Worm (Caenorhabditis elegans): ENCODE measurements around the gene ztf-28.

Gene ztf-28

ce11 chrV:2126996-2127585, 36.6 kb downstream of the ztf-28 start, which contains the start of gene ldp-1:
Gene ldp-1 (plus strand): TSS chrV:2127535.
- no peak for TF ChIP-seq unc-62 (GFP tag; optimal IDR thresholded peaks at IDR 0.05)

- no peak for TF ChIP-seq unc-62 (GFP tag; optimal IDR thresholded peaks at IDR 0.05)
Observed at ce11 chrV:2132675-2133074, 42.2 kb downstream of the ztf-28 start.

DNA sequence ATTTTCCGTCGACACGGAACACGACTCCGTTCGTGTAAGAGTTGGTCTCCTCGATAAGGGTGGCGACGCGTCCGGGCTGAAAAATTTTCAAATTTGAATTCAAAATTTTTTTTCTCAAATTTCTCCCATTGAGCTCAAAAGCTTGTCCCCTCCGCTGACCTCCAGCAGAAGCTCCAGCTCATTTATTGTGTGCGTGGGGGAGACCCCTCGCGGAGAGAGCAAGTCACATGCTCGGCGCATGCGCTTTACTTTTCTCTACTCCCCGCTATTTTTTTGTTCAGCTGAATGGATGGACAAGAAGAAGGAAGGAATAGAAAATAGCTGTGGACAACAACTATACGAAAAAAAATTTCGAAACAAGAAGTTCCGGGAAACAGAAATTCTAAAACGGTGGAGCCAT, 43.0 kb downstream of the ztf-28 start:
- TF ChIP-seq unc-62 (GFP tag; optimal IDR thresholded peaks at IDR 0.05), result no peak

DNA sequence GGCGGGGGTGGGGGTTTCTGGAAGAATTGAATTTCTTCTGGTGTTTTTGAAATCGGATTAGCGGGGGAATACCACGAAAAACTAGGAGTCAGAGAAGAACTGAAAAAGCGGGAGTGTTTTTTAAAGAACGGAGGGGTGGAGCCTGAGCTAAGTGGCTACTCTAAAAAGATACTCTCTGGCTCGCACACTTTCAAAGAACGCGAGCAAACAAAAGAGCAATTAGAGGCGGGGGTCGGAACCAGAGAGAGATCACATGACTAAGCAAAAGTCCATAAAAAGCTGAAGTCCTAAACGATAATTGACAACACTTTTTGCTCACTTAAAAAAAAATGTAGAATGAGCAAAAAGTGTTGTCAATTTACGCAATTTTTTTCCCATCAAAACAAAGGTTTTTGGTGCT, 43.9 kb downstream of the ztf-28 start:
- TF ChIP-seq unc-62 (GFP tag; optimal IDR thresholded peaks at IDR 0.05), result no peak

DNA sequence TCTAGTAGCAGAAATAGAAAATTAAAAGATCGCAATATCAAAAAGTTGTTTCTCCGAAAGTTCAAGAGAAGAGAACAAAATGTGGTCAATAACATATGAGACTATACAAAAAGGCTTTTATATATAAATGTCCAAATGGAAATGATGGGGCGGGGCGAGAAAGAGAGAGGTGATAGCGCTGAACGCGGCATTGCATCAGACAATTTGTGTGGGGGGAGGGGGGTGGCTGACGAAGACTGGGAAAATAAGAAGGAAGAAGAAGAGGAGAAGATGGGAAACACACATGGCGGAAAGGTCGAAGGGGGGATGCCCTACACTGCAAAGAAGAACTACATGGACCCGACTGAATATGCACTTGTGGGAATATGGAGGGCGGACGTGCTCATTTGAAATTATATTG, 44.9 kb downstream of the ztf-28 start:
- TF ChIP-seq unc-62 (GFP tag; optimal IDR thresholded peaks at IDR 0.05), result no peak

ce11 chrV:2137010-2137409, 46.5 kb downstream of the ztf-28 start:
- no peak for TF ChIP-seq unc-62 (GFP tag; optimal IDR thresholded peaks at IDR 0.05)

ce11 chrV:2138287-2138686, 47.8 kb downstream of the ztf-28 start:
- no peak for TF ChIP-seq unc-62 (GFP tag; optimal IDR thresholded peaks at IDR 0.05)

DNA sequence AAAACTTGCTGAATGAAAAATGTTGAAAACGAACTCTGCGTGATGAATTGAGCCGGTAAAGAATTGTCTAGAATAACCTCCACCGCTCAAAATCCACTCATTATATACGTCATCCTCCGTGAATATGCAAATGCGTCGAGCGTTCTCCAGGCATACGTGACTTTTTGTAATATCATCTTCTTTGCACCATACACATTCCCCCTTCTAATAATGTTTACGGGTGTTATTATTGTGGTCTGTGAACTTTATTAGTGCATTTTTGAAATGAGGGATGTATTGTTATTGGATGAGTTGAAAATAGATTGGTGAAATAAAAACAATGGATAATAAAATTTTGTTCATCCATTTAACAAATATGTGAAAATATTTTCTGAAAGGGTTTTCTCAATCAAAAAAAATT, 49.4 kb downstream of the ztf-28 start, which contains the start of gene F22F7.7:
TSS of gene F22F7.7 (minus strand) at position 125 of the 400 bp plus-strand sequence.
- TF ChIP-seq unc-62 (GFP tag; optimal IDR thresholded peaks at IDR 0.05), result no peak

Measured in whole organism, dauer.